Fruit fly (Drosophila melanogaster): Measurements from ENCODE around the gene Mat89Ba.

Mat89Ba gene

DNA sequence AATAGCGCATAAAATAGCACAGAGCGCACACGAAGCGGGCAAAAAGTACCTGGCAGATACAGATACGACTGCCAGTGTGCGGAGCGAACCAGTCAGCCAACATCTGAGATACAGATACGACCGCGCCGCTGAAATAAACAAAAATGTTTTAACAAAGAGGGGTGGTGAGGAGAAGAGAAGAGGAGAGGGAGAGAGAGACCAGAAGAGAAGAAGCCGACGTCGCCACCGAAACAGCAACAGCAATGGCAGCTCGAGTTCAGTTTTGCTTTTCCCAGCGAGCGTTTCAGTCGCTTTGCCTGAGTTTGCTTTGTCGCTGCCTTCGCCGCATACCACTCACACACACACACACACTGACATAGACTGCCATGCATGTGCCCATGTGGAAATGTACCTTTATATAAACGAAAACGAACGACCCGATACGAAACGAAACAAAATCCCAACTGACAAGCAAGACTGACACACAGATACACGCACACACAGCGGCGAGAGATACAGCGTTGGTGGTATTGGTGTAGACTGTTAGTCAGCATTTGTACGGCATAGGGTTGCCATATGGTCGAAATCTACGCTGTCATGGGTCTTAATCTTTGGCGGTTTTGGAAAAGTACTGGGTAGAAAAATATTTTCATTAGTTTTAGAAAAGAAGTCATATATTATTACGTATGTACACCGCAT is 31.0 kb downstream of the Mat89Ba start (continued):
- TF ChIP-seq Smox (GFP tag; optimal IDR thresholded peaks at IDR 0.05) (no peak), eg (GFP tag; IDR thresholded peaks at IDR 0.05) (no peak), CG10631 (GFP tag; optimal IDR thresholded peaks at IDR 0.05) (peak; percentile 33), Eip78C (GFP tag) (no peak), Eip93F (GFP tag; optimal IDR thresholded peaks at IDR 0.05) (peak; percentile 69), spab (GFP tag; optimal IDR thresholded peaks at IDR 0.05) (no peak), CG8319 (GFP tag; optimal IDR thresholded peaks at IDR 0.05) (peak; percentile 8), Blimp-1 (GFP tag; optimal IDR thresholded peaks at IDR 0.05) (no peak), Sox14 (GFP tag; optimal IDR thresholded peaks at IDR 0.05) (peak; percentile 80), topi (GFP tag; optimal IDR thresholded peaks at IDR 0.05) (peak; percentile 14), salr (GFP tag; optimal IDR thresholded peaks at IDR 0.05) (no peak), Ets96B (tag; optimal IDR thresholded peaks at IDR 0.05) (peak; percentile 15), fd85E (GFP tag; optimal IDR thresholded peaks at IDR 0.05) (no peak), CG6808 (GFP tag; optimal IDR thresholded peaks at IDR 0.05) (no peak), net (GFP tag; optimal IDR thresholded peaks at IDR 0.05) (no peak), CG6854 (GFP tag; optimal IDR thresholded peaks at IDR 0.05) (peak; percentile 95)

DNA sequence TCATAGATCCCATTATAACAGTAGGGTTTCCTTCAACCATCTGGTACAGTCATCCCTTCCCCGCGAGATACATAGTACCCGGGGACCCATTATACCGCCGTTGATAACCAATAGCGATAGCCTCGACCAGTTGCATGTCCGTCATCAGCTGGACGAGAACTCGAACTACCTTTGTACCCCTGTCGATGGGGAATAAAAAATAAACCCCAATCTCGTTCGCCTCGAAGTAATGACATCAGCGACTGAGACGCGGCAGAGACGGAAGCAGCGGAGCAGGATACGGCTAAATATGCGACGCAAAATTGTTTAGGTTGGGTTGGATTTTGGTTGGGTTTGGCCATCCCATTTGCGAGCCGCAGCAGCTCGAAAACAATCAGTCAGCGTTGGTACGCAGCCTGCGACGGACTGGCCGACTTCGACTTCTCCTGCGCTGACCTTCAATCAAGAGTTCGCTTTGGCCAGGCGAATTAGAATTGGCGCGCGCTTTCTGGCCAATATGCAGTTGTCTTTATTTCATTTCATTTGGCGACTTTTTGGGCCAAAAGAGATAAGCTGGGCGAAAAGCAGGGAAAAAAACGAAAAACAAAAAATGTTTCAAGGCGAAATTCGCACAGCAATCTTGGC is 31.6 kb downstream of the Mat89Ba start:
- TF ChIP-seq vri (GFP tag; optimal IDR thresholded peaks at IDR 0.05) (peak; percentile 73), fd85E (GFP tag; optimal IDR thresholded peaks at IDR 0.05) (no peak), svp (GFP tag) (peak; percentile 76), pdm3 (GFP tag; optimal IDR thresholded peaks at IDR 0.05) (no peak), CG6163 (GFP tag; IDR thresholded peaks at IDR 0.05) (no peak), ss (GFP tag; optimal IDR thresholded peaks at IDR 0.05) (peak in 1 of 2 experiments; percentile 18), achi (GFP tag; optimal IDR thresholded peaks at IDR 0.05) (no peak), CG3919 (GFP tag; optimal IDR thresholded peaks at IDR 0.05) (no peak), eg (GFP tag; IDR thresholded peaks at IDR 0.05) (no peak), CG11294 (GFP tag; IDR thresholded peaks at IDR 0.05) (no peak), lz (GFP tag; optimal IDR thresholded peaks at IDR 0.05) (peak; percentile 8), CG6854 (GFP tag; optimal IDR thresholded peaks at IDR 0.05) (no peak), fkh (GFP tag; optimal IDR thresholded peaks at IDR 0.05) (no peak), Hr4 (GFP tag; optimal IDR thresholded peaks at IDR 0.05) (no peak), acj6 (GFP tag; optimal IDR thresholded peaks at IDR 0.05) (no peak), OdsH (GFP tag; optimal IDR thresholded peaks at IDR 0.05) (no peak), Gug (GFP tag; IDR thresholded peaks at IDR 0.05) (no peak), cyc (GFP tag; optimal IDR thresholded peaks at IDR 0.05) (peak; percentile 36), CG10669 (GFP tag; optimal IDR thresholded peaks at IDR 0.05) (no peak), Eip78C (GFP tag) (peak; percentile 61), CG7368 (GFP tag; optimal IDR thresholded peaks at IDR 0.05) (no peak), Ets96B (tag; optimal IDR thresholded peaks at IDR 0.05) (no peak), net (GFP tag; optimal IDR thresholded peaks at IDR 0.05) (no peak), dsx (GFP tag; optimal IDR thresholded peaks at IDR 0.05; ENCODE audit: poor library complexity, severe bottlenecking) (peak; percentile 37), CG15336 (GFP tag; IDR thresholded peaks at IDR 0.05) (no peak), esn (GFP tag; optimal IDR thresholded peaks at IDR 0.05) (peak; percentile 36), CG11762 (GFP tag; optimal IDR thresholded peaks at IDR 0.05; ENCODE audit: insufficient read depth) (no peak), Smox (GFP tag; optimal IDR thresholded peaks at IDR 0.05) (no peak), CG8632 (GFP tag; optimal IDR thresholded peaks at IDR 0.05) (no peak), CG4318 (GFP tag; optimal IDR thresholded peaks at IDR 0.05) (no peak), CG6792 (GFP tag; optimal IDR thresholded peaks at IDR 0.05) (no peak), CG1621 (tag; optimal IDR thresholded peaks at IDR 0.05) (peak; percentile 39), Ets21C (GFP tag; optimal IDR thresholded peaks at IDR 0.05) (no peak), CG34406 (GFP tag; optimal IDR thresholded peaks at IDR 0.05) (no peak), Sox14 (GFP tag; optimal IDR thresholded peaks at IDR 0.05) (no peak), fd59A (GFP tag; optimal IDR thresholded peaks at IDR 0.05) (no peak), Hr38 (GFP tag; optimal IDR thresholded peaks at IDR 0.05) (no peak), CG6276 (GFP tag; optimal IDR thresholded peaks at IDR 0.05) (no peak), CG31627 (GFP tag; optimal IDR thresholded peaks at IDR 0.05) (no peak), salr (GFP tag; optimal IDR thresholded peaks at IDR 0.05) (no peak), CG11902 (GFP tag; optimal IDR thresholded peaks at IDR 0.05) (no peak)
